Fruit fly (Drosophila melanogaster): ENCODE results near the gene lds.

lds gene

DNA sequence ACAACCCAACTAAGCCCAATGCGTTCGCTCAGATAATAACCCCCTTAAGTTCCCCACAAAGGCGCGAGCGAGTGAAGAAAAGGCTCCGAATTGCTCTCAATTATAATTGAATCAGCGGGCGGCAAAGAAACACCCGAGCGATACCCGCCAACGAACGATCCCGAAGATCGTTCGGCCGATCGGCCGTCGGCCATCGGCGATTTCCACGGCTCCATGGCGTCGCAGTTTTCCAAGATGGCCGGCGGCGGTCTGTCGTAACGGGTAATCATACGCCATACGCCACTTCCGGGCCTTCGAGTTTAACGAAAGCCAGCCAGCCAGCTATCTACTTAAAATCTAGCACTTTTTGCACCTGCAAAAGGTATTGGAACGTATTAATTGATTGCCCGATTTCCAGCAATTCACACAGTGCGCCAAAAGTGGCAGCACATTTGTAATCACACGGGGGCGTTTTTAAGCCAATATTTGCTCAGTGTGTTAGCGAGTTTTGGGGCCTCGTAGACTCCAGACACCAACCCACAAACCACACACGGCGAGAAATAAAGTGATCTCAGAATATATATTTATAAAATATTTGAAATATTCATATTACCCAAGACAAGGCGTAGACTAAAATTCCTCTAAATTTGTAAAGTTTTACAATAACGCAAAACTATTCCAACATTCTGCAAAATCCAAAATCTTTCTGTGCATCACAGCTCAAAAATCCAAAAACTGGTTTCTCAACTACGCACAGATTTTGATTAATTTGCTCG lies 27.8 kb upstream of the lds start:
- no peak for TF ChIP-seq CG1024 (GFP tag; IDR thresholded peaks at IDR 0.05)
- TF ChIP-seq NC2α (GFP tag; optimal IDR thresholded peaks at IDR 0.05): no peak
- no peak for TF ChIP-seq disco-r (GFP tag; optimal IDR thresholded peaks at IDR 0.05)
- no peak for TF ChIP-seq chn (GFP tag; optimal IDR thresholded peaks at IDR 0.05)
- TF ChIP-seq chif (GFP tag; optimal IDR thresholded peaks at IDR 0.05): no peak
- TF ChIP-seq CG6765 (GFP tag; optimal IDR thresholded peaks at IDR 0.05): peak; percentile 24
- peak; percentile 80 for TF ChIP-seq lab (GFP tag; optimal IDR thresholded peaks at IDR 0.05)
- TF ChIP-seq bcd (GFP tag; optimal IDR thresholded peaks at IDR 0.05): peak; percentile 45
- TF ChIP-seq CG6683 (GFP tag; optimal IDR thresholded peaks at IDR 0.05): peak; percentile 32
- no peak for TF ChIP-seq insv (GFP tag; optimal IDR thresholded peaks at IDR 0.05)
- TF ChIP-seq Med (GFP tag): peak; percentile 89
- TF ChIP-seq salm (tag; optimal IDR thresholded peaks at IDR 0.05): no peak
- TF ChIP-seq Nf-YC (tag; optimal IDR thresholded peaks at IDR 0.05): no peak
- TF ChIP-seq CG9215 (GFP tag; IDR thresholded peaks at IDR 0.05): peak; percentile 48; the same call in 1 of the 2 replicates
- TF ChIP-seq ham (GFP tag; IDR thresholded peaks at IDR 0.05): no peak
- TF ChIP-seq CG7372 (GFP tag; IDR thresholded peaks at IDR 0.05): peak; percentile 25; the same call in 1 of the 2 replicates
- no peak for TF ChIP-seq CG14965 (GFP tag; optimal IDR thresholded peaks at IDR 0.05; ENCODE audit: borderline replicate concordance)
- no peak for TF ChIP-seq CG34376 (GFP tag; optimal IDR thresholded peaks at IDR 0.05)
- no peak for TF ChIP-seq lov (optimal IDR thresholded peaks at IDR 0.05)
- TF ChIP-seq lov (GFP tag; IDR thresholded peaks at IDR 0.05): 0 out of 3 replicates have a peak, but pooled peaks have one; percentile 3
- TF ChIP-seq Lhr (GFP tag; optimal IDR thresholded peaks at IDR 0.05): no peak
- TF ChIP-seq pan (optimal IDR thresholded peaks at IDR 0.05): no peak
- peak in 1 of 2 experiments; percentile 54 for TF ChIP-seq pan (GFP tag; optimal IDR thresholded peaks at IDR 0.05 in 1 of 2, IDR thresholded peaks at IDR 0.05 in 1 of 2)
- TF ChIP-seq CG14050 (GFP tag; IDR thresholded peaks at IDR 0.05): no peak; the same call in 2 of the 3 replicates
- no peak for TF ChIP-seq tio (GFP tag; optimal IDR thresholded peaks at IDR 0.05)
- TF ChIP-seq CG17359 (tag; optimal IDR thresholded peaks at IDR 0.05): no peak
- no peak for TF ChIP-seq Hand (GFP tag; optimal IDR thresholded peaks at IDR 0.05)
- TF ChIP-seq CG7357 (GFP tag; IDR thresholded peaks at IDR 0.05): 0 out of 3 replicates have a peak, but pooled peaks have one; percentile 28
- no peak for TF ChIP-seq Camta (GFP tag; optimal IDR thresholded peaks at IDR 0.05)
- TF ChIP-seq CG8388 (GFP tag; optimal IDR thresholded peaks at IDR 0.05): peak; percentile 4
- no peak for TF ChIP-seq CG17912 (GFP tag; optimal IDR thresholded peaks at IDR 0.05)
- TF ChIP-seq Aef1 (GFP tag; IDR thresholded peaks at IDR 0.05): peak; percentile 59
- TF ChIP-seq Sox100B (GFP tag; optimal IDR thresholded peaks at IDR 0.05): peak; percentile 26
- no peak for TF ChIP-seq CG10959 (GFP tag; IDR thresholded peaks at IDR 0.05)
- peak; percentile 37 for TF ChIP-seq CG13775 (GFP tag; optimal IDR thresholded peaks at IDR 0.05)
- TF ChIP-seq stc (GFP tag; IDR thresholded peaks at IDR 0.05): peak; percentile 44; the same call in 1 of the 2 replicates
- TF ChIP-seq D19A (tag; optimal IDR thresholded peaks at IDR 0.05): no peak
- no peak for TF ChIP-seq NC2β (GFP tag; optimal IDR thresholded peaks at IDR 0.05)
- TF ChIP-seq z (GFP tag; IDR thresholded peaks at IDR 0.05): no peak
- TF ChIP-seq CG12104 (GFP tag; optimal IDR thresholded peaks at IDR 0.05): peak; percentile 31
- TF ChIP-seq grn (GFP tag; optimal IDR thresholded peaks at IDR 0.05): no peak
- no peak for TF ChIP-seq CG3838 (GFP tag; optimal IDR thresholded peaks at IDR 0.05)
- TF ChIP-seq CG17186 (GFP tag; optimal IDR thresholded peaks at IDR 0.05): no peak
- TF ChIP-seq CG9817 (tag; optimal IDR thresholded peaks at IDR 0.05): peak; percentile 49
- TF ChIP-seq CG7786 (GFP tag; optimal IDR thresholded peaks at IDR 0.05): no peak
- no peak for TF ChIP-seq CkIIα-i1 (GFP tag; IDR thresholded peaks at IDR 0.05)
- peak; percentile 48 for TF ChIP-seq dmrt99B (tag; optimal IDR thresholded peaks at IDR 0.05)
- peak; percentile 38 for TF ChIP-seq CG18619 (GFP tag; optimal IDR thresholded peaks at IDR 0.05)
- no peak for TF ChIP-seq CG12391 (tag; optimal IDR thresholded peaks at IDR 0.05)
- TF ChIP-seq eve (GFP tag; optimal IDR thresholded peaks at IDR 0.05): no peak

Data from whole organism, embryonic.